Fruit fly (Drosophila melanogaster) whole organism, embryonic: Measurements from ENCODE around the gene lectin-29Ca.

Experiments used
- CG12155 ChIP-seq: fragments of 200-800 bp; sonication (Bioruptor generic); optimal IDR thresholded peaks from 3 replicates; lab custom pipeline; 2016; ENCODE audit warnings: missing biosample characterization, missing genetic modification characterization
- CG12236 ChIP-seq: fragments of 200-800 bp; sonication (Bioruptor generic); optimal IDR thresholded peaks from 2 replicates; lab custom pipeline; 2016; ENCODE audit warnings: missing biosample characterization, missing genetic modification characterization
- CG13287 ChIP-seq: fragments of 200-800 bp; sonication (Bioruptor generic); IDR thresholded peaks from 2 replicates; pipeline ENCODE4 v1.3.6; 2022; ENCODE audit warnings: missing biosample characterization, missing genetic modification characterization; ENCODE audit not compliant: partially characterized antibody
- CG13424 ChIP-seq: fragments of 200-800 bp; sonication (Bioruptor generic); optimal IDR thresholded peaks from 2 replicates; lab custom pipeline; 2019; ENCODE audit warnings: missing biosample characterization, mild to moderate bottlenecking, missing genetic modification characterization, moderate library complexity
- CG15601 ChIP-seq: fragments of 200-800 bp; sonication (Bioruptor generic); optimal IDR thresholded peaks from 3 replicates; lab custom pipeline; 2019; ENCODE audit warnings: missing biosample characterization, mild to moderate bottlenecking, missing genetic modification characterization, moderate library complexity
- CG1602 ChIP-seq: fragments of 200-800 bp; sonication (Bioruptor generic); optimal IDR thresholded peaks from 3 replicates; lab custom pipeline; 2016; ENCODE audit warnings: missing biosample characterization, missing genetic modification characterization
- CG17802 ChIP-seq: fragments of 200-800 bp; sonication (Bioruptor generic); optimal IDR thresholded peaks from 2 replicates; lab custom pipeline; 2018; ENCODE audit warnings: missing biosample characterization, mild to moderate bottlenecking, missing genetic modification characterization, moderate library complexity
- CG30403 ChIP-seq: fragments of 200-800 bp; sonication (Bioruptor generic); optimal IDR thresholded peaks from 3 replicates; lab custom pipeline; 2016; ENCODE audit warnings: missing biosample characterization, missing genetic modification characterization
- CG32532 ChIP-seq: fragments of 200-800 bp; sonication (Bioruptor generic); IDR thresholded peaks from 2 replicates; pipeline ENCODE4 v1.3.6; 2022; ENCODE audit warnings: missing biosample characterization, missing genetic modification characterization
- CG34422 ChIP-seq: fragments of 200-800 bp; sonication (Bioruptor generic); IDR thresholded peaks from 3 replicates; pipeline ENCODE4 v1.3.6; 2022; ENCODE audit warnings: missing biosample characterization, missing genetic modification characterization
- CG5245 ChIP-seq: fragments of 200-800 bp; sonication (Bioruptor generic); optimal IDR thresholded peaks from 3 replicates; lab custom pipeline; 2016; ENCODE audit warnings: missing biosample characterization, missing genetic modification characterization
- CG6854 ChIP-seq: fragments of 200-800 bp; sonication (Bioruptor generic); optimal IDR thresholded peaks from 3 replicates; lab custom pipeline; 2017; ENCODE audit warnings: missing biosample characterization, mild to moderate bottlenecking, missing genetic modification characterization
- CG8290 ChIP-seq, 3 experiments: fragments of 200-800 bp; sonication (Bioruptor generic); optimal IDR thresholded peaks; 2 replicates each; lab custom pipeline; 2016 to 2019; ENCODE audit warnings: missing biosample characterization in 3 of 3, missing genetic modification characterization in 3 of 3, mild to moderate bottlenecking in 2 of 3, moderate library complexity in 1 of 3
- CG9437 ChIP-seq: fragments of 200-800 bp; sonication (Bioruptor generic); optimal IDR thresholded peaks from 2 replicates; lab custom pipeline; 2018; ENCODE audit warnings: missing biosample characterization, mild to moderate bottlenecking, missing genetic modification characterization
- CG9876 ChIP-seq: fragments of 200-800 bp; sonication (Bioruptor generic); optimal IDR thresholded peaks from 2 replicates; lab custom pipeline; 2016; ENCODE audit warnings: missing biosample characterization, missing genetic modification characterization
- CrebB ChIP-seq: fragments of 200-800 bp; sonication (Bioruptor generic); optimal IDR thresholded peaks from 3 replicates; lab custom pipeline; 2018; ENCODE audit warnings: missing biosample characterization, mild to moderate bottlenecking, missing genetic modification characterization
- D19A ChIP-seq: fragments of 200-800 bp; optimal IDR thresholded peaks from 3 replicates; lab custom pipeline; 2019; ENCODE audit warnings: missing biosample characterization, mild to moderate bottlenecking, missing genetic modification characterization, moderate library complexity
- Dbx ChIP-seq: fragments of 200-800 bp; sonication (Bioruptor generic); IDR thresholded peaks from 3 replicates; pipeline ENCODE4 v1.3.6; 2022; ENCODE audit warnings: missing biosample characterization, missing genetic modification characterization
- Doc3 ChIP-seq: fragments of 200-800 bp; sonication (Bioruptor generic); IDR thresholded peaks from 3 replicates; pipeline ENCODE4 v1.3.6; 2022; ENCODE audit warnings: missing biosample characterization, missing genetic modification characterization; ENCODE audit not compliant: partially characterized antibody
- Elba2 ChIP-seq: fragments of 200-800 bp; sonication (Bioruptor generic); optimal IDR thresholded peaks from 3 replicates; lab custom pipeline; 2016; ENCODE audit warnings: missing biosample characterization, missing genetic modification characterization
- Fer1 ChIP-seq: fragments of 200-800 bp; sonication (Bioruptor generic); optimal IDR thresholded peaks from 2 replicates; lab custom pipeline; 2017; ENCODE audit warnings: missing biosample characterization, mild to moderate bottlenecking, missing genetic modification characterization
- HLH4C ChIP-seq: fragments of 200-800 bp; sonication (Bioruptor generic); IDR thresholded peaks from 3 replicates; pipeline ENCODE4 v1.3.6; 2022; ENCODE audit warnings: missing biosample characterization, missing genetic modification characterization; ENCODE audit not compliant: partially characterized antibody
- Lpt ChIP-seq: fragments of >200 bp; optimal IDR thresholded peaks from 2 replicates; lab custom pipeline; 2018; ENCODE audit warnings: missing biosample characterization, missing genetic modification characterization
- Meics ChIP-seq: fragments of 200-800 bp; sonication (Bioruptor generic); optimal IDR thresholded peaks from 2 replicates; lab custom pipeline; 2017; ENCODE audit warnings: missing biosample characterization, mild to moderate bottlenecking, missing genetic modification characterization
- Nf-YB ChIP-seq: fragments of 200-800 bp; sonication (Bioruptor generic); optimal IDR thresholded peaks from 3 replicates; lab custom pipeline; 2019; ENCODE audit warnings: missing biosample characterization, mild to moderate bottlenecking, missing genetic modification characterization, moderate library complexity
- PHDP ChIP-seq: fragments of 200-800 bp; sonication (Bioruptor generic); optimal IDR thresholded peaks from 3 replicates; lab custom pipeline; 2018; ENCODE audit warnings: missing biosample characterization, mild to moderate bottlenecking, missing genetic modification characterization, moderate library complexity
- Scr ChIP-seq: fragments of 200-800 bp; sonication (Bioruptor generic); IDR thresholded peaks from 2 replicates; pipeline ENCODE4 v1.3.6; 2022; ENCODE audit warnings: missing biosample characterization, missing genetic modification characterization; ENCODE audit not compliant: partially characterized antibody
- Ssrp ChIP-seq: fragments of 200-800 bp; sonication (Bioruptor generic); optimal IDR thresholded peaks from 2 replicates; lab custom pipeline; 2018; ENCODE audit warnings: missing biosample characterization, mild to moderate bottlenecking, missing genetic modification characterization, moderate library complexity
- Trl ChIP-seq, 3 experiments: fragments of >200 bp in 2 of 3; fragments of 200-800 bp in 1 of 3; sonication (Bioruptor generic) in 1 of 3; optimal IDR thresholded peaks; 2 replicates in 1 of 3; 3 replicates in 2 of 3; lab custom pipeline; 2016 to 2017; ENCODE audit warnings: missing biosample characterization in 1 of 3, missing genetic modification characterization in 1 of 3
- ara ChIP-seq: fragments of 200-800 bp; sonication (Bioruptor generic); IDR thresholded peaks from 2 replicates; pipeline ENCODE4 v1.3.6; 2022; ENCODE audit warnings: missing biosample characterization, missing genetic modification characterization
- bsh ChIP-seq, 2 experiments: fragments of 200-800 bp; sonication (Bioruptor generic); optimal IDR thresholded peaks; 2 replicates each; lab custom pipeline; 2017 to 2018; ENCODE audit warnings: mild to moderate bottlenecking in 2 of 2, missing biosample characterization in 2 of 2, missing genetic modification characterization in 2 of 2, moderate library complexity in 1 of 2
- dm ChIP-seq: fragments of 200-800 bp; sonication (Bioruptor generic); optimal IDR thresholded peaks from 3 replicates; lab custom pipeline; 2016; ENCODE audit warnings: missing biosample characterization, missing genetic modification characterization
- dmrt99B ChIP-seq: fragments of 200-800 bp; sonication (Bioruptor generic); optimal IDR thresholded peaks from 2 replicates; lab custom pipeline; 2018; ENCODE audit warnings: missing biosample characterization, mild to moderate bottlenecking, missing genetic modification characterization, moderate library complexity
- ewg ChIP-seq: fragments of 200-800 bp; sonication (Bioruptor generic); optimal IDR thresholded peaks from 3 replicates; lab custom pipeline; 2017; ENCODE audit warnings: mild to moderate bottlenecking, missing biosample characterization, missing genetic modification reagents, missing genetic modification characterization
- exex ChIP-seq: fragments of 200-800 bp; sonication (Bioruptor generic); optimal IDR thresholded peaks from 4 replicates; lab custom pipeline; 2018; ENCODE audit warnings: missing biosample characterization, mild to moderate bottlenecking, missing genetic modification characterization, moderate library complexity
- fd102C ChIP-seq: fragments of 200-800 bp; sonication (Bioruptor generic); optimal IDR thresholded peaks from 2 replicates; lab custom pipeline; 2018; ENCODE audit warnings: missing biosample characterization, mild to moderate bottlenecking, missing genetic modification characterization, moderate library complexity
- hth ChIP-seq: fragments of >200 bp; optimal IDR thresholded peaks from 2 replicates; lab custom pipeline; 2017; ENCODE audit warnings: inconsistent platforms
- kni ChIP-seq: fragments of 200-800 bp; sonication (Bioruptor generic); optimal IDR thresholded peaks from 3 replicates; lab custom pipeline; 2017; ENCODE audit warnings: mild to moderate bottlenecking, missing biosample characterization, missing genetic modification reagents, missing genetic modification characterization
- mld ChIP-seq: fragments of 200-800 bp; sonication (Bioruptor generic); IDR thresholded peaks from 3 replicates; pipeline ENCODE4 v1.3.6; 2022; ENCODE audit warnings: missing biosample characterization, missing genetic modification characterization; ENCODE audit not compliant: partially characterized antibody
- pan ChIP-seq, 4 experiments: fragments of >200 bp in 3 of 4; fragments of 200-800 bp in 1 of 4; sonication (Bioruptor generic) in 1 of 4; optimal IDR thresholded peaks in 3 of 4; IDR thresholded peaks in 1 of 4; 2 replicates each; pipeline versions ENCODE4 v1.3.6 to Lab custom; 2017 to 2022; ENCODE audit warnings: missing biosample characterization in 2 of 4, missing genetic modification characterization in 2 of 4, mixed read lengths in 1 of 4
- pho ChIP-seq: fragments of 200-800 bp; sonication (Bioruptor generic); optimal IDR thresholded peaks from 2 replicates; lab custom pipeline; 2016; ENCODE audit warnings: missing biosample characterization, missing genetic modification characterization
- sens ChIP-seq: fragments of 200-800 bp; sonication (Bioruptor generic); peaks from one replicate; lab custom pipeline; 2016; ENCODE audit warnings: missing biosample characterization, missing genetic modification characterization
- sob ChIP-seq: fragments of 200-800 bp; sonication (Bioruptor generic); IDR thresholded peaks from 2 replicates; pipeline ENCODE4 v1.3.6; 2022; ENCODE audit warnings: missing biosample characterization, missing genetic modification characterization
- sug ChIP-seq: fragments of 200-800 bp; optimal IDR thresholded peaks from 2 replicates; lab custom pipeline; 2019; ENCODE audit warnings: missing biosample characterization, mild to moderate bottlenecking, missing genetic modification characterization, moderate library complexity
- trem ChIP-seq: fragments of 200-800 bp; optimal IDR thresholded peaks from 3 replicates; lab custom pipeline; 2019; ENCODE audit warnings: missing biosample characterization, mild to moderate bottlenecking, missing genetic modification characterization, moderate library complexity
- tup ChIP-seq: fragments of 200-800 bp; sonication (Bioruptor generic); optimal IDR thresholded peaks from 2 replicates; lab custom pipeline; 2016; ENCODE audit warnings: missing biosample characterization, mild to moderate bottlenecking, missing genetic modification characterization, moderate library complexity
- unc-4 ChIP-seq: fragments of 200-800 bp; sonication (Bioruptor generic); IDR thresholded peaks from 2 replicates; pipeline ENCODE4 v1.3.6; 2022; ENCODE audit warnings: missing biosample characterization, missing genetic modification characterization; ENCODE audit not compliant: partially characterized antibody
- unpg ChIP-seq: fragments of 200-800 bp; sonication (Bioruptor generic); optimal IDR thresholded peaks from 3 replicates; lab custom pipeline; 2018; ENCODE audit warnings: missing biosample characterization, mild to moderate bottlenecking, missing genetic modification characterization, moderate library complexity
- zfh2 ChIP-seq: fragments of 200-800 bp; sonication (Bioruptor generic); optimal IDR thresholded peaks from 2 replicates; lab custom pipeline; 2016; ENCODE audit warnings: missing biosample characterization, missing genetic modification characterization

Gene lectin-29Ca

DNA sequence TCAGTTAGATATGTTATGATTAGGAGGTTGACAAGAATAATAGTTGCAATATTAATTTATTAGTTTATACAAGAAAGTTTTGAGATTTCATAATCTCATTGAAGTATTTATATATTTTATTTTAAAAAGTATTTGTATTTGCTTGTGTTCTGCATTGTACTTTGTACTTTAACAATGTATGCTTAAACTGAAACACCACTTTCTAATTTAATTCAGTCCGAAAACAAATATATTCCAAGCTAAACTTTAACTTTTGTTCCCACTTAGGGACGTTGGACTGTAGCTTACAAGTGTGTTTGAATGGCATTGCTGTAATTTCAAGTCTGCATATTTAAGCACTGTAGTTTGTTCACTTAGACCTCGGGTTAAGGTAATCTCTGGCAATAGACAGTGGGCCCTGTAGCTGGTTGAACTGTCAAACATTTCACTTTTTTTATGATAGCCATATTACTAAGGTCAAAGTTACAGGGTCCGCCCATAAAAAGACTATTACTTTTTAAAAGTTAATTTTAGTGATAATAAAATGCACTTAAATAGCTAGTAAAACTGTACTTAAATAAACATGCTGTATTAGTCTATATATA lies 22.6 kb downstream of the lectin-29Ca start (continued):
- TF ChIP-seq pan (optimal IDR thresholded peaks at IDR 0.05; lab: Kevin White, UChicago) (no peak), pan (GFP tag; optimal IDR thresholded peaks at IDR 0.05 in 1 of 2, IDR thresholded peaks at IDR 0.05 in 1 of 2) (no peak), unc-4 (GFP tag; lab: Robert Waterston, UW) (no peak), Ssrp (tag; lab: Kevin White, UChicago) (no peak), bsh (GFP tag; optimal IDR thresholded peaks at IDR 0.05; lab: Kevin White, UChicago) (no peak), zfh2 (GFP tag; lab: Kevin White, UChicago) (no peak), tup (GFP tag; lab: Kevin White, UChicago) (no peak), exex (tag; lab: Kevin White, UChicago) (no peak), dm (GFP tag; lab: Kevin White, UChicago) (no peak), sug (tag; lab: Kevin White, UChicago) (no peak), hth (lab: Kevin White, UChicago) (no peak), unpg (GFP tag; lab: Kevin White, UChicago) (peak; percentile 8), CG9437 (GFP tag; lab: Kevin White, UChicago) (peak; percentile 27), CG15601 (tag; lab: Kevin White, UChicago) (no peak), CG34422 (GFP tag; lab: Robert Waterston, UW) (no peak), CG1602 (GFP tag; lab: Kevin White, UChicago) (no peak), sens (GFP tag; lab: Kevin White, UChicago) (no peak), ewg (GFP tag; lab: Kevin White, UChicago) (no peak), CG17802 (tag; lab: Kevin White, UChicago) (no peak), CG8290 (GFP tag; optimal IDR thresholded peaks at IDR 0.05; lab: Kevin White, UChicago) (no peak), CG8290 (tag; optimal IDR thresholded peaks at IDR 0.05; lab: Kevin White, UChicago) (no peak), Elba2 (no peak), mld (GFP tag; lab: Robert Waterston, UW) (no peak), CG32532 (GFP tag; lab: Robert Waterston, UW) (no peak), HLH4C (GFP tag; lab: Robert Waterston, UW) (no peak), D19A (no peak), CrebB (tag; lab: Kevin White, UChicago) (no peak), CG13287 (GFP tag; lab: Robert Waterston, UW) (no peak), Meics (GFP tag; lab: Kevin White, UChicago) (peak; percentile 48), kni (GFP tag; lab: Kevin White, UChicago) (no peak), Dbx (no peak), Lpt (GFP tag; lab: Kevin White, UChicago) (no peak), fd102C (GFP tag; lab: Kevin White, UChicago) (no peak), Trl (optimal IDR thresholded peaks at IDR 0.05; lab: Kevin White, UChicago) (no peak), Trl (GFP tag; optimal IDR thresholded peaks at IDR 0.05; lab: Kevin White, UChicago) (no peak), CG5245 (GFP tag; lab: Kevin White, UChicago) (no peak), sob (GFP tag; lab: Robert Waterston, UW) (no peak), trem (tag; lab: Kevin White, UChicago) (no peak), ara (no peak), CG30403 (peak; percentile 33), CG6854 (GFP tag; lab: Kevin White, UChicago) (no peak), CG9876 (GFP tag; lab: Kevin White, UChicago) (no peak), Fer1 (GFP tag; lab: Kevin White, UChicago) (no peak), CG12236 (no peak), Scr (GFP tag; lab: Robert Waterston, UW) (no peak), CG12155 (GFP tag; lab: Kevin White, UChicago) (no peak), dmrt99B (tag; lab: Kevin White, UChicago) (peak; percentile 54), PHDP (peak; percentile 2), pho (GFP tag; lab: Kevin White, UChicago) (no peak), Nf-YB (no peak), CG13424 (peak; percentile 22), Doc3 (GFP tag; lab: Robert Waterston, UW) (no peak)
